Fruit fly (Drosophila melanogaster) whole organism, pupa: ENCODE data around the gene Asciz.

Experiments
- CG14655 ChIP-seq: fragments of 200-800 bp; sonication (Bioruptor generic); optimal IDR thresholded peaks from 3 replicates; lab custom pipeline; 2017; ENCODE audit warnings: mild to moderate bottlenecking, missing biosample characterization, missing genetic modification reagents, missing genetic modification characterization
- CG17806 ChIP-seq: fragments of 200-800 bp; sonication (Bioruptor generic); optimal IDR thresholded peaks from 2 replicates; lab custom pipeline; 2018; ENCODE audit warnings: missing biosample characterization, mild to moderate bottlenecking, missing genetic modification characterization, moderate library complexity
- CG32121 ChIP-seq: fragments of 200-800 bp; sonication (Bioruptor generic); IDR thresholded peaks from 2 replicates; pipeline ENCODE4 v1.3.6; 2022; ENCODE audit warnings: missing biosample characterization, missing genetic modification characterization
- CG8159 ChIP-seq: fragments of 200-800 bp; sonication (Bioruptor generic); optimal IDR thresholded peaks from 3 replicates; lab custom pipeline; 2018; ENCODE audit warnings: missing biosample characterization, mild to moderate bottlenecking, missing genetic modification characterization, moderate library complexity
- CG8301 ChIP-seq: fragments of 200-800 bp; sonication (Bioruptor generic); optimal IDR thresholded peaks from 2 replicates; lab custom pipeline; 2018; ENCODE audit warnings: missing biosample characterization, mild to moderate bottlenecking, missing genetic modification characterization
- CG9948 ChIP-seq: fragments of 200-800 bp; sonication (Bioruptor generic); optimal IDR thresholded peaks from 2 replicates; lab custom pipeline; 2018; ENCODE audit warnings: missing biosample characterization, mild to moderate bottlenecking, missing genetic modification characterization, moderate library complexity
- Pif1B ChIP-seq: fragments of 200-800 bp; sonication (Bioruptor generic); optimal IDR thresholded peaks from 3 replicates; lab custom pipeline; 2016; ENCODE audit warnings: missing biosample characterization, missing genetic modification characterization
- Snoo ChIP-seq: fragments of 200-800 bp; sonication (Bioruptor generic); optimal IDR thresholded peaks from 3 replicates; lab custom pipeline; 2017; ENCODE audit warnings: missing biosample characterization, mild to moderate bottlenecking, missing genetic modification characterization, inconsistent platforms
- fd96Ca ChIP-seq: fragments of 200-800 bp; sonication (Bioruptor generic); IDR thresholded peaks from 3 replicates; pipeline ENCODE4 v1.3.6; 2022; ENCODE audit warnings: missing biosample characterization, missing genetic modification characterization
- gl ChIP-seq: fragments of 200-800 bp; sonication (Bioruptor generic); optimal IDR thresholded peaks from 2 replicates; lab custom pipeline; 2018; ENCODE audit warnings: missing biosample characterization, mild to moderate bottlenecking, missing genetic modification characterization

DNA sequence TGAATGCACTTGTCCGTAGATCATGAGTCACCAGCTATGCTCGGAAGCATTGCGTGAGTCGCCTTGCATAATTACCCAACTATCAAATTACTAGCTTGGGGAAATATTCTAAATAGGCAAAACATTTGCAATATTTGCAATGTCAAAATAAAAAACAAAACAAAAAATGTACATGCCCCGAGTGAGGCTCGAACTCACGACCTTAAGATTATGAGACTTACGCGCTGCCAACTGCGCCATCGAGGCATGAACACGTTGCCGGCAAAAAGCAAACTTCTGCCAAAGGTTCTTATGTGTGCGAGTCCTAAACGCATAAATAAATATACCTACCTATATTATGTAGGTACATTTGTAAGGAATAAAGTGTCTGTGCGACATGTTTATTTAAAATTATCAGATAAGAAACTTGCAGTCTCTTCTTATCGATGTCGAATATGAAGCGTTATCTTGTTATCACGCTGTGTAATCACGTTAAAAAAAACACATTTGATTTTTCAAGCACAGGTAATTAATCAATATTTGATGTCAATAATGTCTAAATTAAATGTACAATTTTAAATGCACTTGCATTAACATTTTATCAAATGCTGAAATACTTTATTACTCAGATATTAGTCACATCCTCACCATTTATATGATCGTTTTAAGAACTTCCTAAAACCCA lies 44.1 kb downstream of the Asciz start:
- no peak for TF ChIP-seq CG14655 (GFP tag; lab: Kevin White, UChicago)
- no peak for TF ChIP-seq CG8159 (tag; lab: Kevin White, UChicago)
- no peak for TF ChIP-seq CG8301 (tag; lab: Kevin White, UChicago)
- no peak for TF ChIP-seq fd96Ca
- no peak for TF ChIP-seq CG17806
- no peak for TF ChIP-seq Pif1B (GFP tag; lab: Kevin White, UChicago)
- no peak for TF ChIP-seq gl
- TF ChIP-seq CG9948 (tag; lab: Kevin White, UChicago): no peak
- TF ChIP-seq CG32121 (GFP tag; lab: Robert Waterston, UW): no peak
- no peak for TF ChIP-seq Snoo (tag; lab: Kevin White, UChicago)
